Worm (Caenorhabditis elegans): ENCODE data around the gene grd-12.

ce11 chrV:15002184-15002690 is 23.9 kb downstream of the grd-12 start, which contains the start of the genes fib-1 and mut-15:
- TF ChIP-seq W03F9.2 (tag; optimal IDR thresholded peaks at IDR 0.05) (peak; percentile 90), dao-5 (tag; optimal IDR thresholded peaks at IDR 0.05) (no peak), him-1 (tag; optimal IDR thresholded peaks at IDR 0.05) (peak; percentile 55)

All from whole organism, L4/young adult.